Fruit fly (Drosophila melanogaster) whole organism, prepupa: ENCODE measurements around the gene CG13796.

Experiments
- Blimp-1 ChIP-seq: fragments of 200-800 bp; sonication (Bioruptor generic); optimal IDR thresholded peaks from 3 replicates; lab custom pipeline; 2017; ENCODE audit warnings: missing biosample characterization, missing genetic modification characterization, mild to moderate bottlenecking, moderate library complexity, missing genetic modification reagents
- CG32006 ChIP-seq: fragments of 200-800 bp; sonication (Bioruptor generic); optimal IDR thresholded peaks from 3 replicates; lab custom pipeline; 2017; ENCODE audit warnings: missing biosample characterization, mild to moderate bottlenecking, missing genetic modification characterization
- CG34406 ChIP-seq: fragments of 200-800 bp; sonication (Bioruptor generic); optimal IDR thresholded peaks from 3 replicates; lab custom pipeline; 2016; ENCODE audit warnings: missing biosample characterization, missing genetic modification characterization
- CG6792 ChIP-seq: fragments of 200-800 bp; sonication (Bioruptor generic); optimal IDR thresholded peaks from 3 replicates; lab custom pipeline; 2016; ENCODE audit warnings: missing biosample characterization, missing genetic modification characterization
- CG6808 ChIP-seq: fragments of 200-800 bp; sonication (Bioruptor generic); optimal IDR thresholded peaks from 3 replicates; lab custom pipeline; 2017; ENCODE audit warnings: missing biosample characterization, missing genetic modification characterization, mild to moderate bottlenecking, moderate library complexity, missing genetic modification reagents
- CG8632 ChIP-seq: fragments of 200-800 bp; sonication (Bioruptor generic); optimal IDR thresholded peaks from 3 replicates; lab custom pipeline; 2016; ENCODE audit warnings: missing biosample characterization, missing genetic modification characterization
- Eip75B ChIP-seq: fragments of 200-800 bp; sonication (Bioruptor generic); optimal IDR thresholded peaks from 3 replicates; lab custom pipeline; 2016; ENCODE audit warnings: missing biosample characterization, missing genetic modification characterization
- Hr39 ChIP-seq: fragments of 200-800 bp; sonication (Bioruptor generic); optimal IDR thresholded peaks from 2 replicates; lab custom pipeline; 2016; ENCODE audit warnings: missing biosample characterization, missing genetic modification characterization
- fd59A ChIP-seq: fragments of 200-800 bp; sonication (Bioruptor generic); optimal IDR thresholded peaks from 2 replicates; lab custom pipeline; 2017; ENCODE audit warnings: missing biosample characterization, mild to moderate bottlenecking, missing genetic modification characterization, missing genetic modification reagents
- ss ChIP-seq, 2 experiments: fragments of 200-800 bp; sonication (Bioruptor generic); optimal IDR thresholded peaks; 2 replicates in 1 of 2; 3 replicates in 1 of 2; lab custom pipeline; 2017 to 2018; ENCODE audit warnings: mild to moderate bottlenecking in 2 of 2, missing biosample characterization in 2 of 2, missing genetic modification characterization in 2 of 2, moderate library complexity in 1 of 2

dm6 chr2L:7779785-7780184 lies 47.3 kb upstream of the CG13796 start, which contains the start of gene Uro:
- TF ChIP-seq Eip75B (GFP tag; lab: Kevin White, UChicago) (no peak), Blimp-1 (no peak), fd59A (GFP tag; lab: Kevin White, UChicago) (no peak), ss (GFP tag; optimal IDR thresholded peaks at IDR 0.05; lab: Kevin White, UChicago) (no peak), CG8632 (GFP tag; lab: Kevin White, UChicago) (no peak), Hr39 (GFP tag; lab: Kevin White, UChicago) (no peak), CG32006 (no peak), CG6792 (no peak), CG6808 (GFP tag; lab: Kevin White, UChicago) (no peak), CG34406 (GFP tag; lab: Kevin White, UChicago) (no peak)
